Fruit fly (Drosophila melanogaster) whole organism, embryonic: ENCODE measurements around the gene CG10348.
A peak's percentile ranks its signal among the peaks of the same experiment; 100 is the strongest.

Source experiments
- Atf6 ChIP-seq: fragments of 200-800 bp; sonication (Bioruptor generic); IDR thresholded peaks from 2 replicates; pipeline ENCODE4 v1.3.6; 2022; ENCODE audit warnings: missing biosample characterization, missing genetic modification characterization
- B-H2 ChIP-seq: fragments of 200-800 bp; sonication (Bioruptor generic); optimal IDR thresholded peaks from 2 replicates; lab custom pipeline; 2018; ENCODE audit warnings: missing biosample characterization, mild to moderate bottlenecking, missing genetic modification characterization
- CG10959 ChIP-seq: fragments of 200-800 bp; sonication (Bioruptor generic); IDR thresholded peaks from 2 replicates; pipeline ENCODE4 v1.3.6; 2022; ENCODE audit warnings: missing biosample characterization, missing genetic modification characterization
- CG11093 ChIP-seq: fragments of 200-800 bp; sonication (Bioruptor generic); IDR thresholded peaks from 3 replicates; pipeline ENCODE4 v1.3.6; 2022; ENCODE audit warnings: missing biosample characterization, missing genetic modification characterization
- CG11398 ChIP-seq: fragments of 200-800 bp; sonication (Bioruptor generic); optimal IDR thresholded peaks from 2 replicates; lab custom pipeline; 2016; ENCODE audit warnings: missing biosample characterization, missing genetic modification characterization
- CG11456 ChIP-seq: fragments of 200-800 bp; sonication (Bioruptor generic); IDR thresholded peaks from 3 replicates; pipeline ENCODE4 v1.3.6; 2022; ENCODE audit warnings: missing biosample characterization, missing genetic modification characterization
- CG12659 ChIP-seq: fragments of 200-800 bp; sonication (Bioruptor generic); optimal IDR thresholded peaks from 3 replicates; lab custom pipeline; 2017; ENCODE audit warnings: mild to moderate bottlenecking, missing biosample characterization, missing genetic modification reagents, missing genetic modification characterization
- CG1647 ChIP-seq: fragments of 200-800 bp; sonication (Bioruptor generic); optimal IDR thresholded peaks from 3 replicates; lab custom pipeline; 2016; ENCODE audit warnings: missing biosample characterization, missing genetic modification characterization
- CG17612 ChIP-seq: fragments of 200-800 bp; sonication (Bioruptor generic); IDR thresholded peaks from 2 replicates; pipeline ENCODE4 v1.3.6; 2022; ENCODE audit warnings: missing biosample characterization, missing genetic modification characterization
- CG17802 ChIP-seq: fragments of 200-800 bp; sonication (Bioruptor generic); optimal IDR thresholded peaks from 2 replicates; lab custom pipeline; 2018; ENCODE audit warnings: missing biosample characterization, mild to moderate bottlenecking, missing genetic modification characterization, moderate library complexity
- CG32532 ChIP-seq: fragments of 200-800 bp; sonication (Bioruptor generic); IDR thresholded peaks from 2 replicates; pipeline ENCODE4 v1.3.6; 2022; ENCODE audit warnings: missing biosample characterization, missing genetic modification characterization
- CG4424 ChIP-seq: fragments of 200-800 bp; sonication (Bioruptor generic); optimal IDR thresholded peaks from 3 replicates; lab custom pipeline; 2016; ENCODE audit warnings: missing biosample characterization, missing genetic modification characterization
- CG5953 ChIP-seq: fragments of 200-800 bp; sonication (Bioruptor generic); IDR thresholded peaks from 2 replicates; pipeline ENCODE4 v1.3.6; 2022; ENCODE audit warnings: missing biosample characterization, missing genetic modification characterization
- CG6654 ChIP-seq: fragments of 200-800 bp; sonication (Bioruptor generic); optimal IDR thresholded peaks from 2 replicates; lab custom pipeline; 2017; ENCODE audit warnings: missing biosample characterization, mild to moderate bottlenecking, missing genetic modification characterization
- CG8478 ChIP-seq: fragments of >200 bp; optimal IDR thresholded peaks from 2 replicates; lab custom pipeline; 2018
- Camta ChIP-seq: fragments of 200-800 bp; sonication (Bioruptor generic); optimal IDR thresholded peaks from 2 replicates; lab custom pipeline; 2016; ENCODE audit warnings: missing biosample characterization, missing genetic modification characterization
- Drgx ChIP-seq: fragments of 200-800 bp; sonication (Bioruptor generic); IDR thresholded peaks from 2 replicates; pipeline ENCODE4 v1.3.6; 2022; ENCODE audit warnings: missing biosample characterization, missing genetic modification characterization
- Eip74EF ChIP-seq, 2 experiments: fragments of 200-800 bp in 1 of 2; fragments of >200 bp in 1 of 2; sonication (Bioruptor generic) in 1 of 2; optimal IDR thresholded peaks; 2 replicates each; lab custom pipeline; 2017 to 2019; ENCODE audit warnings: missing biosample characterization in 2 of 2, missing genetic modification characterization in 2 of 2, mild to moderate bottlenecking in 1 of 2, moderate library complexity in 1 of 2
- Fer2 ChIP-seq: fragments of 200-800 bp; sonication (Bioruptor generic); optimal IDR thresholded peaks from 2 replicates; lab custom pipeline; 2018; ENCODE audit warnings: missing biosample characterization, mild to moderate bottlenecking, missing genetic modification characterization, moderate library complexity
- Gsc ChIP-seq: fragments of 200-800 bp; sonication (Bioruptor generic); IDR thresholded peaks from 2 replicates; pipeline ENCODE4 v1.3.6; 2022; ENCODE audit warnings: missing biosample characterization, missing genetic modification characterization
- H15 ChIP-seq: fragments of 200-800 bp; sonication (Bioruptor generic); IDR thresholded peaks from 3 replicates; pipeline ENCODE4 v1.3.6; 2022; ENCODE audit warnings: missing biosample characterization, missing genetic modification characterization
- HHEX ChIP-seq: fragments of 200-800 bp; sonication (Bioruptor generic); optimal IDR thresholded peaks from 3 replicates; lab custom pipeline; 2017; ENCODE audit warnings: missing biosample characterization, mild to moderate bottlenecking, missing genetic modification characterization, missing genetic modification reagents
- HLH3B ChIP-seq: fragments of 200-800 bp; sonication (Bioruptor generic); IDR thresholded peaks from 2 replicates; pipeline ENCODE4 v1.3.6; 2022; ENCODE audit warnings: missing biosample characterization, missing genetic modification characterization
- MTF-1 ChIP-seq: fragments of 200-800 bp; sonication (Bioruptor generic); optimal IDR thresholded peaks from 2 replicates; lab custom pipeline; 2018; ENCODE audit warnings: missing biosample characterization, mild to moderate bottlenecking, missing genetic modification characterization, borderline replicate concordance
- Meics ChIP-seq: fragments of 200-800 bp; sonication (Bioruptor generic); optimal IDR thresholded peaks from 2 replicates; lab custom pipeline; 2017; ENCODE audit warnings: missing biosample characterization, mild to moderate bottlenecking, missing genetic modification characterization
- PHDP ChIP-seq: fragments of 200-800 bp; sonication (Bioruptor generic); optimal IDR thresholded peaks from 3 replicates; lab custom pipeline; 2018; ENCODE audit warnings: missing biosample characterization, mild to moderate bottlenecking, missing genetic modification characterization, moderate library complexity
- abd-A ChIP-seq: fragments of 200-800 bp; sonication (Bioruptor generic); optimal IDR thresholded peaks from 3 replicates; lab custom pipeline; 2019; ENCODE audit warnings: missing biosample characterization, mild to moderate bottlenecking, missing genetic modification characterization, moderate library complexity
- aop ChIP-seq: fragments of 200-800 bp; sonication (Bioruptor generic); IDR thresholded peaks from 2 replicates; pipeline ENCODE4 v1.3.6; 2022; ENCODE audit warnings: missing biosample characterization, missing genetic modification characterization
- az2 ChIP-seq: fragments of 200-800 bp; sonication (Bioruptor generic); optimal IDR thresholded peaks from 3 replicates; lab custom pipeline; 2016; ENCODE audit warnings: missing biosample characterization, missing genetic modification characterization
- bbx ChIP-seq: fragments of 200-800 bp; sonication (Bioruptor generic); IDR thresholded peaks from 2 replicates; pipeline ENCODE4 v1.3.6; 2022; ENCODE audit warnings: missing biosample characterization, missing genetic modification characterization; ENCODE audit not compliant: partially characterized antibody
- caup ChIP-seq: fragments of 200-800 bp; sonication (Bioruptor generic); optimal IDR thresholded peaks from 3 replicates; lab custom pipeline; 2017; ENCODE audit warnings: missing biosample characterization, mild to moderate bottlenecking, missing genetic modification characterization, moderate library complexity; ENCODE audit not compliant: severe bottlenecking
- dati ChIP-seq: fragments of 200-800 bp; sonication (Bioruptor generic); IDR thresholded peaks from 2 replicates; pipeline ENCODE4 v1.3.6; 2022; ENCODE audit warnings: missing biosample characterization, missing genetic modification characterization
- dmrt99B ChIP-seq: fragments of 200-800 bp; sonication (Bioruptor generic); optimal IDR thresholded peaks from 2 replicates; lab custom pipeline; 2018; ENCODE audit warnings: missing biosample characterization, mild to moderate bottlenecking, missing genetic modification characterization, moderate library complexity
- eve ChIP-seq, 2 experiments: fragments of >200 bp; optimal IDR thresholded peaks; 2 replicates each; lab custom pipeline; 2017; ENCODE audit warnings: missing biosample characterization in 2 of 2, missing genetic modification characterization in 2 of 2
- h ChIP-seq: fragments of >200 bp; optimal IDR thresholded peaks from 2 replicates; lab custom pipeline; 2017
- her ChIP-seq: fragments of 200-800 bp; sonication (Bioruptor generic); optimal IDR thresholded peaks from 2 replicates; lab custom pipeline; 2016; ENCODE audit warnings: missing biosample characterization, missing genetic modification characterization
- kay ChIP-seq: fragments of 200-800 bp; sonication (Bioruptor generic); optimal IDR thresholded peaks from 2 replicates; lab custom pipeline; 2016; ENCODE audit warnings: missing biosample characterization, missing genetic modification characterization
- mirr ChIP-seq: fragments of 200-800 bp; sonication (Bioruptor generic); optimal IDR thresholded peaks from 3 replicates; lab custom pipeline; 2018; ENCODE audit warnings: missing biosample characterization, mild to moderate bottlenecking, missing genetic modification characterization
- nerfin-1 ChIP-seq: fragments of 200-800 bp; sonication (Bioruptor generic); optimal IDR thresholded peaks from 3 replicates; lab custom pipeline; 2019; ENCODE audit warnings: missing biosample characterization, mild to moderate bottlenecking, missing genetic modification characterization, moderate library complexity
- nom ChIP-seq: fragments of 200-800 bp; sonication (Bioruptor generic); optimal IDR thresholded peaks from 2 replicates; lab custom pipeline; 2017; ENCODE audit warnings: missing biosample characterization, missing genetic modification characterization, mild to moderate bottlenecking, moderate library complexity, missing genetic modification reagents
- odd ChIP-seq: fragments of 200-800 bp; sonication (Bioruptor generic); optimal IDR thresholded peaks from 2 replicates; lab custom pipeline; 2017; ENCODE audit warnings: missing biosample characterization, mild to moderate bottlenecking, missing genetic modification characterization
- org-1 ChIP-seq: fragments of 200-800 bp; sonication (Bioruptor generic); optimal IDR thresholded peaks from 2 replicates; lab custom pipeline; 2017; ENCODE audit warnings: missing biosample characterization, missing genetic modification characterization
- pan ChIP-seq, 4 experiments: fragments of >200 bp in 3 of 4; fragments of 200-800 bp in 1 of 4; sonication (Bioruptor generic) in 1 of 4; optimal IDR thresholded peaks in 3 of 4; IDR thresholded peaks in 1 of 4; 2 replicates each; pipeline versions ENCODE4 v1.3.6 to Lab custom; 2017 to 2022; ENCODE audit warnings: missing biosample characterization in 2 of 4, missing genetic modification characterization in 2 of 4, mixed read lengths in 1 of 4
- ro ChIP-seq: fragments of 200-800 bp; sonication (Bioruptor generic); IDR thresholded peaks from 2 replicates; pipeline ENCODE4 v1.3.6; 2022; ENCODE audit warnings: missing biosample characterization, missing genetic modification characterization
- slbo ChIP-seq: fragments of 200-800 bp; sonication (Bioruptor generic); IDR thresholded peaks from 2 replicates; pipeline ENCODE4 v1.3.6; 2022; ENCODE audit warnings: missing biosample characterization, missing genetic modification characterization
- tin ChIP-seq: fragments of 200-800 bp; sonication (Bioruptor generic); optimal IDR thresholded peaks from 3 replicates; lab custom pipeline; 2016; ENCODE audit warnings: missing biosample characterization, missing genetic modification characterization
- tll ChIP-seq, 2 experiments: fragments of 200-800 bp in 1 of 2; fragments of >200 bp in 1 of 2; sonication (Bioruptor generic) in 1 of 2; optimal IDR thresholded peaks; 2 replicates each; lab custom pipeline; 2017 to 2019; ENCODE audit warnings: missing biosample characterization in 2 of 2, missing genetic modification characterization in 2 of 2, mild to moderate bottlenecking in 1 of 2, moderate library complexity in 1 of 2
- tna ChIP-seq: fragments of 200-800 bp; sonication (Bioruptor generic); IDR thresholded peaks from 2 replicates; pipeline ENCODE4 v1.3.6; 2022; ENCODE audit warnings: missing biosample characterization, missing genetic modification characterization; ENCODE audit not compliant: partially characterized antibody
- trem ChIP-seq: fragments of 200-800 bp; optimal IDR thresholded peaks from 3 replicates; lab custom pipeline; 2019; ENCODE audit warnings: missing biosample characterization, mild to moderate bottlenecking, missing genetic modification characterization, moderate library complexity

CG10348 gene

DNA sequence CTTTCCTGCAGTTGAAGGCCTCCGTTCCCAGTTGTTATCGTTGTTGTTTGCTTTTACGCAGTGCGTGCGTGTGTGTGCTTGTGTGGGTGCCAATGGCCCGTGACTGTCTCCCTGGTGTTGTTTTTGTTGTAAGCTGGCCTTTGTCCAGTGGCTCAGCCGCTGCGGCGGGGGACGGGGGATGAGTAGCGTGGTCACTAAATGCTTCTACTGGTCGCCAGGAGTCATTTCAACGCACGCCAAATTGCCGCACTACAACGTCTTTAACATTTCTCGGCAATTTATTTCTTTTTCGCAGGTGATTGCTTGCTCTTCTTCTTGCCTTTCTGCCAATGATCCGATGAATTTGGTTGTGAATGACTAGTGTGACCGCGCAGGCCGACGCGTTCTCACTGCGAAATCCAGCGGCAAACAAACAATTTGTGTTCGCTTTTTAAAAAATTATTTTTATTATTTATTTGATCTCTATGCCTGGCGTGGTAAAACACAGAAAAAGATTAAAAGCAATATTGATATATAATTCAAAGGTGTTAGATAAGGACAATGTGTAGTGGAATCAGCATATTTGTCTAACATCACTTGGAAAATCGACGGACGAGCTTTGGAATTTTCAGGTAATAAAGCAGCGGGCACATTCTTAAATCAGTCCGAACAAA lies 24.0 kb downstream of the CG10348 start, which contains the start of the genes Faf2 and Grip71 (continued):
- TF ChIP-seq Atf6 (GFP tag; lab: Robert Waterston, UW) (peak; percentile 88), CG6654 (peak; percentile 35), aop (peak; percentile 79), eve (GFP tag; optimal IDR thresholded peaks at IDR 0.05; lab: Kevin White, UChicago) (no peak), Camta (GFP tag; lab: Kevin White, UChicago) (peak; percentile 76), H15 (GFP tag; lab: Robert Waterston, UW) (peak; percentile 94), pan (optimal IDR thresholded peaks at IDR 0.05; lab: Kevin White, UChicago) (no peak), pan (GFP tag; optimal IDR thresholded peaks at IDR 0.05 in 1 of 2, IDR thresholded peaks at IDR 0.05 in 1 of 2) (peak in 1 of 2 experiments; percentile 95), kay (GFP tag; lab: Kevin White, UChicago) (peak; percentile 85), CG17802 (tag; lab: Kevin White, UChicago) (peak; percentile 94), Meics (GFP tag; lab: Kevin White, UChicago) (peak; percentile 82), h (lab: Kevin White, UChicago) (peak; percentile 32), PHDP (tag; lab: Kevin White, UChicago) (peak; percentile 89), trem (tag; lab: Kevin White, UChicago) (peak; percentile 93), CG11093 (GFP tag; lab: Robert Waterston, UW) (peak; percentile 96), org-1 (peak; percentile 71), dmrt99B (tag; lab: Kevin White, UChicago) (peak; percentile 85), HHEX (GFP tag; lab: Kevin White, UChicago) (peak; percentile 67), mirr (GFP tag; lab: Kevin White, UChicago) (peak; percentile 63), az2 (peak; percentile 91), slbo (GFP tag; lab: Robert Waterston, UW) (peak; percentile 98), ro (GFP tag; lab: Robert Waterston, UW) (peak; percentile 85), Fer2 (tag; lab: Kevin White, UChicago) (peak; percentile 81), dati (GFP tag; lab: Robert Waterston, UW) (peak; percentile 87), CG11398 (GFP tag; lab: Kevin White, UChicago) (peak; percentile 14), nerfin-1 (tag; lab: Kevin White, UChicago) (peak; percentile 82), CG12659 (GFP tag; lab: Kevin White, UChicago) (peak; percentile 95), bbx (peak; percentile 17; the same call in 1 of the 2 replicates), Drgx (GFP tag; lab: Robert Waterston, UW) (peak; percentile 85), Gsc (peak; percentile 88), her (GFP tag; lab: Kevin White, UChicago) (no peak), tin (GFP tag; lab: Kevin White, UChicago) (peak; percentile 88), B-H2 (GFP tag; lab: Kevin White, UChicago) (peak; percentile 83), CG4424 (GFP tag; lab: Kevin White, UChicago) (peak; percentile 94), nom (GFP tag; lab: Kevin White, UChicago) (peak; percentile 87), HLH3B (peak; percentile 93), CG10959 (GFP tag; lab: Robert Waterston, UW) (peak; percentile 92), CG32532 (peak; percentile 96), MTF-1 (peak; percentile 53), CG11456 (GFP tag; lab: Robert Waterston, UW) (peak; percentile 96), Eip74EF (GFP tag; optimal IDR thresholded peaks at IDR 0.05; lab: Kevin White, UChicago) (peak; percentile 48 to 86), abd-A (no peak), odd (GFP tag; lab: Kevin White, UChicago) (peak; percentile 1), CG8478 (lab: Kevin White, UChicago) (peak; percentile 80), tna (GFP tag; lab: Robert Waterston, UW) (no peak), CG1647 (peak; percentile 86), CG5953 (GFP tag; lab: Robert Waterston, UW) (peak; percentile 89), tll (GFP tag; optimal IDR thresholded peaks at IDR 0.05; lab: Kevin White, UChicago) (peak in 1 of 2 experiments; percentile 22), CG17612 (GFP tag; lab: Robert Waterston, UW) (peak; percentile 87), caup (peak; percentile 84)
